Worm (Caenorhabditis elegans) whole organism, mixed stage, embryonic: Measurements from ENCODE around the gene F20A1.8.
A peak's percentile ranks its signal among the peaks of the same experiment; 100 is the strongest.

Source experiments
- M03D4.4 ChIP-seq: sonication (generic microtip); optimal IDR thresholded peaks from 2 replicates; lab custom pipeline; 2017; ENCODE audit warnings: mild to moderate bottlenecking, missing genetic modification characterization, missing compliant biosample characterization
- bed-3 ChIP-seq: fragments of 200-800 bp; sonication (Bioruptor generic); optimal IDR thresholded peaks from 3 replicates; lab custom pipeline; 2018; ENCODE audit warnings: mild to moderate bottlenecking, missing genetic modification characterization, moderate library complexity, missing compliant biosample characterization
- ceh-39 ChIP-seq: fragments of 150-350 bp; optimal IDR thresholded peaks from 2 replicates; lab custom pipeline; 2014; ENCODE audit warnings: missing biosample characterization, missing genetic modification characterization
- ceh-43 ChIP-seq: fragments of 200-800 bp; sonication (Bioruptor generic); optimal IDR thresholded peaks from 2 replicates; lab custom pipeline; 2018; ENCODE audit warnings: mild to moderate bottlenecking, missing genetic modification characterization, moderate library complexity, missing compliant biosample characterization
- ceh-83 ChIP-seq: fragments of 200-800 bp; sonication (Bioruptor generic); optimal IDR thresholded peaks from 2 replicates; lab custom pipeline; 2018; ENCODE audit warnings: mild to moderate bottlenecking, missing genetic modification characterization, missing compliant biosample characterization
- cnd-1 ChIP-seq: fragments of 200-800 bp; sonication (Bioruptor generic); optimal IDR thresholded peaks from 2 replicates; lab custom pipeline; 2018; ENCODE audit warnings: mild to moderate bottlenecking, missing genetic modification characterization, missing compliant biosample characterization
- elt-1 ChIP-seq: sonication (generic microtip); optimal IDR thresholded peaks from 2 replicates; lab custom pipeline; 2017; ENCODE audit warnings: missing genetic modification characterization, mild to moderate bottlenecking, missing compliant biosample characterization, antibody characterized with exemption, moderate library complexity, borderline replicate concordance; ENCODE audit not compliant: insufficient read depth
- elt-3 ChIP-seq: fragments of 150-350 bp; optimal IDR thresholded peaks from 2 replicates; lab custom pipeline; 2014; ENCODE audit warnings: missing biosample characterization, missing genetic modification characterization
- ham-2 ChIP-seq: fragments of 200-800 bp; sonication (Bioruptor generic); optimal IDR thresholded peaks from 2 replicates; lab custom pipeline; 2018; ENCODE audit warnings: mild to moderate bottlenecking, missing genetic modification characterization, missing compliant biosample characterization
- hlh-1 ChIP-seq: fragments of 150-350 bp; optimal IDR thresholded peaks from 2 replicates; lab custom pipeline; 2014; ENCODE audit warnings: missing biosample characterization, missing genetic modification reagents, missing genetic modification characterization
- lin-13 ChIP-seq: fragments of 150-350 bp; optimal IDR thresholded peaks from 2 replicates; lab custom pipeline; 2014; ENCODE audit warnings: missing biosample characterization, missing genetic modification characterization
- lin-32 ChIP-seq: fragments of 200-800 bp; sonication (Bioruptor generic); optimal IDR thresholded peaks from 2 replicates; lab custom pipeline; 2018; ENCODE audit warnings: mild to moderate bottlenecking, missing genetic modification characterization, missing compliant biosample characterization
- lsy-2 ChIP-seq: fragments of 150-350 bp; optimal IDR thresholded peaks from 2 replicates; lab custom pipeline; 2014; ENCODE audit warnings: missing biosample characterization, missing genetic modification characterization
- mab-5 ChIP-seq: fragments of 150-350 bp; optimal IDR thresholded peaks from 2 replicates; lab custom pipeline; 2014; ENCODE audit warnings: missing biosample characterization, missing genetic modification characterization
- mep-1 ChIP-seq: fragments of 150-350 bp; optimal IDR thresholded peaks from 2 replicates; lab custom pipeline; 2017; ENCODE audit warnings: missing biosample characterization, missing genetic modification reagents, missing genetic modification characterization, inconsistent platforms
- nhr-12 ChIP-seq: fragments of 150-350 bp; optimal IDR thresholded peaks from 2 replicates; lab custom pipeline; 2014; ENCODE audit warnings: missing biosample characterization, missing genetic modification characterization
- nhr-2 ChIP-seq: fragments of 150-350 bp; optimal IDR thresholded peaks from 2 replicates; lab custom pipeline; 2014; ENCODE audit warnings: missing biosample characterization, missing genetic modification characterization
- nhr-237 ChIP-seq: fragments of 150-350 bp; optimal IDR thresholded peaks from 2 replicates; lab custom pipeline; 2014; ENCODE audit warnings: missing biosample characterization, missing genetic modification characterization
- nhr-28 ChIP-seq: fragments of 150-350 bp; optimal IDR thresholded peaks from 2 replicates; lab custom pipeline; 2014; ENCODE audit warnings: missing biosample characterization, missing genetic modification characterization
- pha-4 ChIP-seq: fragments of 150-350 bp; optimal IDR thresholded peaks from 2 replicates; lab custom pipeline; 2018; ENCODE audit warnings: missing biosample characterization, missing genetic modification reagents, missing genetic modification characterization
- sem-2 ChIP-seq: fragments of 200-800 bp; sonication (Bioruptor generic); optimal IDR thresholded peaks from 2 replicates; lab custom pipeline; 2018; ENCODE audit warnings: mild to moderate bottlenecking, missing genetic modification characterization, missing compliant biosample characterization
- snpc-4 ChIP-seq: fragments of 150-350 bp; optimal IDR thresholded peaks from 2 replicates; lab custom pipeline; 2014; ENCODE audit warnings: missing biosample characterization, missing genetic modification characterization
- sptf-1 ChIP-seq: sonication (generic microtip); optimal IDR thresholded peaks from 2 replicates; lab custom pipeline; 2017; ENCODE audit warnings: mild to moderate bottlenecking, missing genetic modification characterization, moderate library complexity, missing compliant biosample characterization
- tbx-8 ChIP-seq: fragments of 200-800 bp; sonication (Bioruptor generic); optimal IDR thresholded peaks from 2 replicates; lab custom pipeline; 2018; ENCODE audit warnings: mild to moderate bottlenecking, missing genetic modification characterization, moderate library complexity, missing compliant biosample characterization
- unc-39 ChIP-seq: fragments of 150-350 bp; optimal IDR thresholded peaks from 2 replicates; lab custom pipeline; 2014; ENCODE audit warnings: missing biosample characterization, missing genetic modification characterization
- unc-62 ChIP-seq: fragments of 150-350 bp; optimal IDR thresholded peaks from 2 replicates; lab custom pipeline; 2014; ENCODE audit warnings: missing biosample characterization, missing genetic modification reagents, missing genetic modification characterization
- ztf-11 ChIP-seq: fragments of 150-350 bp; optimal IDR thresholded peaks from 2 replicates; lab custom pipeline; 2014; ENCODE audit warnings: missing biosample characterization, missing genetic modification characterization

Gene F20A1.8

ce11 chrV:7091287-7091686 is 43.9 kb upstream of the F20A1.8 start, which contains the start of gene nhr-286:
TSS of gene nhr-286 (minus strand) at chrV:7091610.
- no peak for TF ChIP-seq lin-32 (GFP tag; lab: Kevin White, UChicago)
- no peak for TF ChIP-seq sem-2 (GFP tag; lab: Kevin White, UChicago)
- no peak for TF ChIP-seq bed-3 (GFP tag; lab: Kevin White, UChicago)
- TF ChIP-seq ceh-43 (GFP tag; lab: Kevin White, UChicago): no peak
- no peak for TF ChIP-seq ceh-83 (GFP tag; lab: Kevin White, UChicago)
- no peak for TF ChIP-seq elt-3
- no peak for TF ChIP-seq snpc-4 (tag; lab: Kevin White, UChicago)
- TF ChIP-seq tbx-8 (GFP tag; lab: Kevin White, UChicago): no peak

- TF ChIP-seq ceh-43 (GFP tag; lab: Kevin White, UChicago) (no peak), lsy-2 (tag; lab: Kevin White, UChicago) (no peak), snpc-4 (tag; lab: Kevin White, UChicago) (no peak), pha-4 (tag; lab: Kevin White, UChicago) (no peak), elt-1 (tag; lab: Kevin White, UChicago) (no peak), nhr-28 (tag; lab: Kevin White, UChicago) (no peak), ham-2 (GFP tag; lab: Kevin White, UChicago) (no peak), mep-1 (tag; lab: Kevin White, UChicago) (no peak), nhr-2 (tag; lab: Kevin White, UChicago) (no peak), nhr-12 (tag; lab: Kevin White, UChicago) (no peak)
Measured at ce11 chrV:7089217-7089616, 41.8 kb upstream of the F20A1.8 start.

ce11 chrV:7087340-7087739 is 39.9 kb upstream of the F20A1.8 start:
- TF ChIP-seq nhr-12 (tag; lab: Kevin White, UChicago): no peak
- TF ChIP-seq sem-2 (GFP tag; lab: Kevin White, UChicago): no peak
- TF ChIP-seq ztf-11 (tag; lab: Kevin White, UChicago): no peak
- TF ChIP-seq lin-32 (GFP tag; lab: Kevin White, UChicago): no peak
- no peak for TF ChIP-seq mab-5
- no peak for TF ChIP-seq elt-1 (tag; lab: Kevin White, UChicago)
- no peak for TF ChIP-seq M03D4.4 (tag; lab: Kevin White, UChicago)
- TF ChIP-seq nhr-2 (tag; lab: Kevin White, UChicago): no peak
- no peak for TF ChIP-seq nhr-237 (tag; lab: Kevin White, UChicago)
- no peak for TF ChIP-seq ceh-43 (GFP tag; lab: Kevin White, UChicago)
- no peak for TF ChIP-seq lin-13 (tag; lab: Kevin White, UChicago)
- no peak for TF ChIP-seq cnd-1 (tag; lab: Kevin White, UChicago)
- no peak for TF ChIP-seq mep-1 (tag; lab: Kevin White, UChicago)
- TF ChIP-seq hlh-1 (tag; lab: Kevin White, UChicago): no peak
- TF ChIP-seq bed-3 (GFP tag; lab: Kevin White, UChicago): no peak
- TF ChIP-seq lsy-2 (tag; lab: Kevin White, UChicago): no peak
- TF ChIP-seq unc-39 (tag; lab: Kevin White, UChicago): no peak
- no peak for TF ChIP-seq ceh-39 (tag; lab: Kevin White, UChicago)
- no peak for TF ChIP-seq elt-3
- no peak for TF ChIP-seq unc-62 (GFP tag; lab: Kevin White, UChicago)

- TF ChIP-seq snpc-4 (tag; lab: Kevin White, UChicago) (no peak), unc-62 (GFP tag; lab: Kevin White, UChicago) (peak; percentile 91)
- TF ChIP-seq, all 35 proteins: peak for 1
Measured at ce11 chrV:7085518-7086104, 38.2 kb upstream of the F20A1.8 start, which contains the start of gene VC5.2. TSS of gene VC5.2 (plus strand) at chrV:7085956.

ce11 chrV:7084612-7085139 is 37.3 kb upstream of the F20A1.8 start, which contains the start of gene mys-1:
TSS of gene mys-1 (minus strand) at chrV:7084662.
- TF ChIP-seq hlh-1 (tag; lab: Kevin White, UChicago) (no peak), sptf-1 (tag; lab: Kevin White, UChicago) (peak; percentile 22), lin-13 (tag; lab: Kevin White, UChicago) (peak; percentile 2), lsy-2 (tag; lab: Kevin White, UChicago) (peak; percentile 51), nhr-2 (tag; lab: Kevin White, UChicago) (no peak)
